Worm (Caenorhabditis elegans) whole organism, L4 larva: ENCODE measurements around the gene hrde-2.
A peak's percentile ranks its signal among the peaks of the same experiment; 100 is the strongest.

Experiments used
- F44E2.7 ChIP-seq: fragments of 200-800 bp; sonication (Bioruptor generic); IDR thresholded peaks from 2 replicates; pipeline ENCODE4 v2.1.2; 2022; ENCODE audit warnings: missing genetic modification characterization, missing compliant biosample characterization
- R02D3.7 ChIP-seq: fragments of 150-350 bp; sonication (generic microtip); optimal IDR thresholded peaks from 3 replicates; lab custom pipeline; 2014; ENCODE audit warnings: missing biosample characterization, missing genetic modification characterization
- ZK337.2 ChIP-seq: fragments of 200-800 bp; sonication (Bioruptor generic); IDR thresholded peaks from 2 replicates; pipeline ENCODE4 v1.3.6; 2022; ENCODE audit warnings: missing genetic modification reagents, missing genetic modification characterization, missing compliant biosample characterization
- aha-1 ChIP-seq: fragments of 150-350 bp; peaks from one replicate; lab custom pipeline; 2014; ENCODE audit warnings: missing biosample characterization, missing genetic modification characterization
- gei-8 ChIP-seq: fragments of 200-800 bp; sonication (Bioruptor generic); optimal IDR thresholded peaks from 2 replicates; lab custom pipeline; 2018; ENCODE audit warnings: mild to moderate bottlenecking, missing genetic modification characterization, missing compliant biosample characterization
- lim-7 ChIP-seq: fragments of 200-800 bp; sonication (Bioruptor generic); IDR thresholded peaks from 2 replicates; pipeline ENCODE4 v1.3.6; 2022; ENCODE audit warnings: missing genetic modification characterization, missing compliant biosample characterization
- madf-5 ChIP-seq, 2 experiments: fragments of 200-800 bp; sonication (Bioruptor generic); IDR thresholded peaks; 2 replicates each; pipeline ENCODE4 v1.3.6; 2022; ENCODE audit warnings: missing compliant biosample characterization in 2 of 2, missing genetic modification characterization in 2 of 2
- mdt-29 ChIP-seq: fragments of 200-800 bp; sonication (Bioruptor generic); IDR thresholded peaks from 2 replicates; pipeline ENCODE4 v1.3.6; 2022; ENCODE audit warnings: missing genetic modification reagents, missing genetic modification characterization, missing compliant biosample characterization
- mes-2 ChIP-seq: sonication (generic microtip); optimal IDR thresholded peaks from 2 replicates; lab custom pipeline; 2016; ENCODE audit warnings: missing genotype, mild to moderate bottlenecking, missing genetic modification characterization, missing compliant biosample characterization; ENCODE audit not compliant: poor library complexity, severe bottlenecking
- nhr-48 ChIP-seq: sonication (generic microtip); optimal IDR thresholded peaks from 2 replicates; lab custom pipeline; 2016; ENCODE audit warnings: mild to moderate bottlenecking, missing genetic modification characterization, missing compliant biosample characterization
- vab-7 ChIP-seq: fragments of 200-800 bp; sonication (Bioruptor generic); IDR thresholded peaks from 2 replicates; pipeline ENCODE4 v1.3.6; 2022; ENCODE audit warnings: missing genetic modification reagents, missing genetic modification characterization, missing compliant biosample characterization
- ztf-11 ChIP-seq: fragments of 150-350 bp; optimal IDR thresholded peaks from 2 replicates; lab custom pipeline; 2014; ENCODE audit warnings: missing biosample characterization, missing genetic modification characterization

Gene hrde-2

DNA sequence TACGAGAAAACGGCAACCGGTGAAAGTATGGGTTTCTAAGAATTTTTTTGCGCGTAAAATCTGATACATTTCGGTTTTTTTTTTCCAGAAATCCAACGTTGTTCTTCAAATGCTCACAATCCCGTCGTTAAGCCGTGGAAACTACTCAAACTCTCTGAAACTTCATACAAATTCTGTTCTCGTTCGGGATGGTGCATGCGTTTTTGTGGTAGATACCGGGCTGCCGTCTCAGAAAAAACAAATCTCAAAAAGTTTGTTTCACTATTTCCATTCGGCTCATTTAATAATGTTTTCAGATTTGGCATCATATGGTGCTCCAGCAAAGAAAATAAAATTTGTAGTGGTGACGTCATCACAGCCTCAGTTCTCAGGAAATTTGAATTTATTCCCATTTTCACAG lies 49.8 kb downstream of the hrde-2 start:
- TF ChIP-seq vab-7 (GFP tag; lab: Robert Waterston, UW) (no peak), ZK337.2 (GFP tag; lab: Robert Waterston, UW) (no peak), madf-5 (GFP tag; IDR thresholded peaks at IDR 0.05; lab: Robert Waterston, UW) (no peak), aha-1 (peak; percentile 91), lim-7 (GFP tag; lab: Robert Waterston, UW) (no peak), mes-2 (tag; lab: Kevin White, UChicago) (no peak)
- TF ChIP-seq, all 104 proteins: peak for 1

DNA sequence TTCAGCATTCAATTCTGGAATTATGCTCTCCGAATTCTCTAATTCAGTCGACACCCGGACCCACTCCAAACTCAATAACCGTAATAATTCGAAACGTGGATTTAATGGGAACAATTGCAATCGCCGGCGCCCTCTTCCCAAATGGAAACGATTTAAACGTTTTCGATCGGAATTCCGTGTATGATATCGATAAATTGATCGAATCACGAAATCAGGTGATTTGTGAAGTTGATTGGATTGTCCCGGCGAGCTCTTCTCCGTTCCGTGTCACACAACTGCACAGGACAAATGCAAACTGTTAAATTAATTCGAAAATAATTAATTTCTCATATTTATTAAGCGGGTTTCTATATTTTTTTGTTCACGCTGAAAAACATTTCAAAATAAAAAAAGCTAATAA lies 51.0 kb downstream of the hrde-2 start, which contains the start of gene C25D7.16:
TSS of gene C25D7.16 (plus strand) at position 301 of the 400 bp plus-strand sequence.
- TF ChIP-seq mdt-29 (GFP tag; lab: Robert Waterston, UW) = no peak
- TF ChIP-seq ztf-11 (tag; lab: Kevin White, UChicago) = no peak
- peak; percentile 49 for TF ChIP-seq aha-1
- TF ChIP-seq R02D3.7 (tag; lab: Kevin White, UChicago) = no peak
- no peak for TF ChIP-seq F44E2.7 (GFP tag; lab: Robert Waterston, UW)
- TF ChIP-seq nhr-48 (tag; lab: Kevin White, UChicago) = no peak
- TF ChIP-seq gei-8 (GFP tag; lab: Kevin White, UChicago) = no peak
